Worm (Caenorhabditis elegans) whole organism, mixed stage, embryonic: ENCODE results near the gene ins-12.

Experiments used
- M03D4.4 ChIP-seq: sonication (generic microtip); optimal IDR thresholded peaks from 2 replicates; lab custom pipeline; 2017; ENCODE audit warnings: mild to moderate bottlenecking, missing genetic modification characterization, missing compliant biosample characterization
- blmp-1 ChIP-seq: fragments of 150-350 bp; optimal IDR thresholded peaks from 2 replicates; lab custom pipeline; 2014; ENCODE audit warnings: missing biosample characterization, missing genetic modification characterization
- ceh-39 ChIP-seq: fragments of 150-350 bp; optimal IDR thresholded peaks from 2 replicates; lab custom pipeline; 2014; ENCODE audit warnings: missing biosample characterization, missing genetic modification characterization
- ceh-43 ChIP-seq: fragments of 200-800 bp; sonication (Bioruptor generic); optimal IDR thresholded peaks from 2 replicates; lab custom pipeline; 2018; ENCODE audit warnings: mild to moderate bottlenecking, missing genetic modification characterization, moderate library complexity, missing compliant biosample characterization
- ceh-83 ChIP-seq: fragments of 200-800 bp; sonication (Bioruptor generic); optimal IDR thresholded peaks from 2 replicates; lab custom pipeline; 2018; ENCODE audit warnings: mild to moderate bottlenecking, missing genetic modification characterization, missing compliant biosample characterization
- ces-1 ChIP-seq: fragments of 150-350 bp; optimal IDR thresholded peaks from 2 replicates; lab custom pipeline; 2014; ENCODE audit warnings: missing biosample characterization, missing genetic modification reagents, missing genetic modification characterization
- cnd-1 ChIP-seq: fragments of 200-800 bp; sonication (Bioruptor generic); optimal IDR thresholded peaks from 2 replicates; lab custom pipeline; 2018; ENCODE audit warnings: mild to moderate bottlenecking, missing genetic modification characterization, missing compliant biosample characterization
- drap-1 ChIP-seq: fragments of 200-800 bp; sonication (Bioruptor generic); optimal IDR thresholded peaks from 3 replicates; lab custom pipeline; 2018; ENCODE audit warnings: mild to moderate bottlenecking, missing genetic modification characterization, missing compliant biosample characterization
- elt-1 ChIP-seq: sonication (generic microtip); optimal IDR thresholded peaks from 2 replicates; lab custom pipeline; 2017; ENCODE audit warnings: missing genetic modification characterization, mild to moderate bottlenecking, missing compliant biosample characterization, antibody characterized with exemption, moderate library complexity, borderline replicate concordance; ENCODE audit not compliant: insufficient read depth
- ham-2 ChIP-seq: fragments of 200-800 bp; sonication (Bioruptor generic); optimal IDR thresholded peaks from 2 replicates; lab custom pipeline; 2018; ENCODE audit warnings: mild to moderate bottlenecking, missing genetic modification characterization, missing compliant biosample characterization
- hlh-1 ChIP-seq: fragments of 150-350 bp; optimal IDR thresholded peaks from 2 replicates; lab custom pipeline; 2014; ENCODE audit warnings: missing biosample characterization, missing genetic modification reagents, missing genetic modification characterization
- lin-13 ChIP-seq: fragments of 150-350 bp; optimal IDR thresholded peaks from 2 replicates; lab custom pipeline; 2014; ENCODE audit warnings: missing biosample characterization, missing genetic modification characterization
- lin-32 ChIP-seq: fragments of 200-800 bp; sonication (Bioruptor generic); optimal IDR thresholded peaks from 2 replicates; lab custom pipeline; 2018; ENCODE audit warnings: mild to moderate bottlenecking, missing genetic modification characterization, missing compliant biosample characterization
- lsy-2 ChIP-seq: fragments of 150-350 bp; optimal IDR thresholded peaks from 2 replicates; lab custom pipeline; 2014; ENCODE audit warnings: missing biosample characterization, missing genetic modification characterization
- mab-5 ChIP-seq: fragments of 150-350 bp; optimal IDR thresholded peaks from 2 replicates; lab custom pipeline; 2014; ENCODE audit warnings: missing biosample characterization, missing genetic modification characterization
- mep-1 ChIP-seq: fragments of 150-350 bp; optimal IDR thresholded peaks from 2 replicates; lab custom pipeline; 2017; ENCODE audit warnings: missing biosample characterization, missing genetic modification reagents, missing genetic modification characterization, inconsistent platforms
- mls-2 ChIP-seq: sonication (generic microtip); optimal IDR thresholded peaks from 2 replicates; lab custom pipeline; 2016; ENCODE audit warnings: mild to moderate bottlenecking, missing genetic modification characterization, moderate library complexity, missing compliant biosample characterization
- nhr-237 ChIP-seq: fragments of 150-350 bp; optimal IDR thresholded peaks from 2 replicates; lab custom pipeline; 2014; ENCODE audit warnings: missing biosample characterization, missing genetic modification characterization
- nhr-28 ChIP-seq: fragments of 150-350 bp; optimal IDR thresholded peaks from 2 replicates; lab custom pipeline; 2014; ENCODE audit warnings: missing biosample characterization, missing genetic modification characterization
- nhr-76 ChIP-seq: sonication (generic microtip); optimal IDR thresholded peaks from 2 replicates; lab custom pipeline; 2017; ENCODE audit warnings: missing biosample characterization, missing genetic modification characterization
- pha-4 ChIP-seq: fragments of 150-350 bp; optimal IDR thresholded peaks from 2 replicates; lab custom pipeline; 2018; ENCODE audit warnings: missing biosample characterization, missing genetic modification reagents, missing genetic modification characterization
- sem-2 ChIP-seq: fragments of 200-800 bp; sonication (Bioruptor generic); optimal IDR thresholded peaks from 2 replicates; lab custom pipeline; 2018; ENCODE audit warnings: mild to moderate bottlenecking, missing genetic modification characterization, missing compliant biosample characterization
- snpc-4 ChIP-seq: fragments of 150-350 bp; optimal IDR thresholded peaks from 2 replicates; lab custom pipeline; 2014; ENCODE audit warnings: missing biosample characterization, missing genetic modification characterization
- sptf-1 ChIP-seq: sonication (generic microtip); optimal IDR thresholded peaks from 2 replicates; lab custom pipeline; 2017; ENCODE audit warnings: mild to moderate bottlenecking, missing genetic modification characterization, moderate library complexity, missing compliant biosample characterization
- tbx-8 ChIP-seq: fragments of 200-800 bp; sonication (Bioruptor generic); optimal IDR thresholded peaks from 2 replicates; lab custom pipeline; 2018; ENCODE audit warnings: mild to moderate bottlenecking, missing genetic modification characterization, moderate library complexity, missing compliant biosample characterization
- unc-120 ChIP-seq: sonication (generic microtip); optimal IDR thresholded peaks from 2 replicates; lab custom pipeline; 2017; ENCODE audit warnings: missing genetic modification characterization, missing compliant biosample characterization; ENCODE audit not compliant: poor library complexity, severe bottlenecking
- unc-39 ChIP-seq: fragments of 150-350 bp; optimal IDR thresholded peaks from 2 replicates; lab custom pipeline; 2014; ENCODE audit warnings: missing biosample characterization, missing genetic modification characterization
- zip-8 ChIP-seq: fragments of 150-350 bp; optimal IDR thresholded peaks from 2 replicates; lab custom pipeline; 2014; ENCODE audit warnings: missing biosample characterization, missing genetic modification characterization
- ztf-11 ChIP-seq: fragments of 150-350 bp; optimal IDR thresholded peaks from 2 replicates; lab custom pipeline; 2014; ENCODE audit warnings: missing biosample characterization, missing genetic modification characterization

Gene ins-12

ce11 chrII:5554788-5555187 lies 371 bp downstream of the ins-12 start:
- no peak for TF ChIP-seq snpc-4
- TF ChIP-seq hlh-1 (tag; lab: Kevin White, UChicago): no peak
- TF ChIP-seq zip-8 (tag; lab: Kevin White, UChicago): no peak
- no peak for TF ChIP-seq blmp-1 (tag; lab: Kevin White, UChicago)
- TF ChIP-seq unc-120: no peak
- no peak for TF ChIP-seq cnd-1 (tag; lab: Kevin White, UChicago)
- no peak for TF ChIP-seq M03D4.4 (tag; lab: Kevin White, UChicago)
- no peak for TF ChIP-seq unc-39 (tag; lab: Kevin White, UChicago)
- no peak for TF ChIP-seq tbx-8
- no peak for TF ChIP-seq mls-2 (tag; lab: Kevin White, UChicago)

ce11 chrII:5555522-5555921 lies 1.1 kb downstream of the ins-12 start:
- no peak for TF ChIP-seq ceh-43 (GFP tag; lab: Kevin White, UChicago)
- no peak for TF ChIP-seq snpc-4
- TF ChIP-seq lsy-2 (tag; lab: Kevin White, UChicago): no peak
- no peak for TF ChIP-seq ztf-11
- TF ChIP-seq hlh-1 (tag; lab: Kevin White, UChicago): no peak
- TF ChIP-seq sptf-1 (tag; lab: Kevin White, UChicago): no peak
- TF ChIP-seq nhr-76 (tag; lab: Kevin White, UChicago): no peak
- TF ChIP-seq, all 35 proteins: peak for 0

ce11 chrII:5556431-5556830 lies 2.0 kb downstream of the ins-12 start, which contains the start of gene ins-11:
ins-11 (plus strand) TSS chrII:5556731.
- TF ChIP-seq hlh-1 (tag; lab: Kevin White, UChicago) (no peak), sem-2 (no peak), M03D4.4 (tag; lab: Kevin White, UChicago) (no peak), drap-1 (GFP tag; lab: Kevin White, UChicago) (no peak), mep-1 (tag; lab: Kevin White, UChicago) (no peak), elt-1 (tag; lab: Kevin White, UChicago) (no peak), unc-120 (no peak), zip-8 (tag; lab: Kevin White, UChicago) (no peak), ham-2 (GFP tag; lab: Kevin White, UChicago) (no peak), ces-1 (GFP tag; lab: Kevin White, UChicago) (no peak), ceh-43 (GFP tag; lab: Kevin White, UChicago) (no peak), pha-4 (tag; lab: Kevin White, UChicago) (no peak), lsy-2 (tag; lab: Kevin White, UChicago) (no peak), lin-13 (tag; lab: Kevin White, UChicago) (no peak), nhr-237 (no peak), tbx-8 (no peak), nhr-28 (tag; lab: Kevin White, UChicago) (no peak), nhr-76 (tag; lab: Kevin White, UChicago) (no peak), lin-32 (GFP tag; lab: Kevin White, UChicago) (no peak), mls-2 (tag; lab: Kevin White, UChicago) (no peak)
- TF ChIP-seq, all 35 proteins: peak for 0

ce11 chrII:5557134-5557533 lies 2.7 kb downstream of the ins-12 start:
- TF ChIP-seq tbx-8: no peak
- TF ChIP-seq ceh-83: no peak
- TF ChIP-seq unc-39 (tag; lab: Kevin White, UChicago): no peak
- no peak for TF ChIP-seq ham-2 (GFP tag; lab: Kevin White, UChicago)
- no peak for TF ChIP-seq pha-4 (tag; lab: Kevin White, UChicago)
- no peak for TF ChIP-seq lin-32 (GFP tag; lab: Kevin White, UChicago)
- TF ChIP-seq ceh-39: no peak

ce11 chrII:5561392-5561791 lies 7.0 kb downstream of the ins-12 start, which contains the start of gene C17C3.3:
C17C3.3 (plus strand) TSS chrII:5561737.
- TF ChIP-seq ceh-43 (GFP tag; lab: Kevin White, UChicago) (no peak), nhr-28 (tag; lab: Kevin White, UChicago) (no peak), hlh-1 (tag; lab: Kevin White, UChicago) (no peak), mab-5 (no peak), unc-120 (no peak), pha-4 (tag; lab: Kevin White, UChicago) (no peak), ceh-83 (no peak), mls-2 (tag; lab: Kevin White, UChicago) (no peak), lsy-2 (tag; lab: Kevin White, UChicago) (no peak)
